Fruit fly (Drosophila melanogaster) whole organism, embryonic: ENCODE results near the gene CG7320.
A peak's percentile ranks its signal among the peaks of the same experiment; 100 is the strongest.

Source experiments
- Adf1 ChIP-seq: fragments of 200-800 bp; sonication (Bioruptor generic); IDR thresholded peaks from 2 replicates; pipeline ENCODE4 v1.3.6; 2022; ENCODE audit warnings: missing biosample characterization, missing genetic modification characterization
- Aef1 ChIP-seq: fragments of 200-800 bp; sonication (Bioruptor generic); IDR thresholded peaks from 3 replicates; pipeline ENCODE4 v1.3.6; 2022; ENCODE audit warnings: missing biosample characterization, missing genetic modification characterization
- CG10147 ChIP-seq: fragments of 200-800 bp; sonication (Bioruptor generic); optimal IDR thresholded peaks from 2 replicates; lab custom pipeline; 2019; ENCODE audit warnings: missing biosample characterization, mild to moderate bottlenecking, missing genetic modification characterization, moderate library complexity
- CG10431 ChIP-seq: fragments of 200-800 bp; sonication (Bioruptor generic); optimal IDR thresholded peaks from 3 replicates; lab custom pipeline; 2018; ENCODE audit warnings: missing biosample characterization, mild to moderate bottlenecking, missing genetic modification characterization
- CG10565 ChIP-seq: fragments of 200-800 bp; sonication (Bioruptor generic); optimal IDR thresholded peaks from 3 replicates; lab custom pipeline; 2016; ENCODE audit warnings: missing biosample characterization, mild to moderate bottlenecking, missing genetic modification characterization
- CG12236 ChIP-seq: fragments of 200-800 bp; sonication (Bioruptor generic); optimal IDR thresholded peaks from 2 replicates; lab custom pipeline; 2016; ENCODE audit warnings: missing biosample characterization, missing genetic modification characterization
- CG13287 ChIP-seq: fragments of 200-800 bp; sonication (Bioruptor generic); IDR thresholded peaks from 2 replicates; pipeline ENCODE4 v1.3.6; 2022; ENCODE audit warnings: missing biosample characterization, missing genetic modification characterization; ENCODE audit not compliant: partially characterized antibody
- CG15073 ChIP-seq: fragments of 200-800 bp; sonication (Bioruptor generic); optimal IDR thresholded peaks from 2 replicates; lab custom pipeline; 2016; ENCODE audit warnings: missing biosample characterization, missing genetic modification characterization
- CG1529 ChIP-seq: fragments of 200-800 bp; sonication (Bioruptor generic); optimal IDR thresholded peaks from 3 replicates; lab custom pipeline; 2018; ENCODE audit warnings: missing biosample characterization, missing genetic modification characterization
- CG16815 ChIP-seq: fragments of 200-800 bp; sonication (Bioruptor generic); optimal IDR thresholded peaks from 3 replicates; lab custom pipeline; 2017; ENCODE audit warnings: missing biosample characterization, mild to moderate bottlenecking, missing genetic modification characterization
- CG17328 ChIP-seq: fragments of 200-800 bp; sonication (Bioruptor generic); IDR thresholded peaks from 2 replicates; pipeline ENCODE4 v1.3.6; 2022; ENCODE audit warnings: missing biosample characterization, missing genetic modification characterization
- CG1792 ChIP-seq: fragments of 200-800 bp; sonication (Bioruptor generic); optimal IDR thresholded peaks from 2 replicates; lab custom pipeline; 2016; ENCODE audit warnings: missing biosample characterization, missing genetic modification characterization
- CG2875 ChIP-seq: fragments of 200-800 bp; sonication (Bioruptor generic); optimal IDR thresholded peaks from 2 replicates; lab custom pipeline; 2017; ENCODE audit warnings: missing biosample characterization, mild to moderate bottlenecking, missing genetic modification characterization, missing genetic modification reagents
- CG30403 ChIP-seq: fragments of 200-800 bp; sonication (Bioruptor generic); optimal IDR thresholded peaks from 3 replicates; lab custom pipeline; 2016; ENCODE audit warnings: missing biosample characterization, missing genetic modification characterization
- CG34422 ChIP-seq: fragments of 200-800 bp; sonication (Bioruptor generic); IDR thresholded peaks from 3 replicates; pipeline ENCODE4 v1.3.6; 2022; ENCODE audit warnings: missing biosample characterization, missing genetic modification characterization
- CG4282 ChIP-seq: fragments of 200-800 bp; sonication (Bioruptor generic); optimal IDR thresholded peaks from 2 replicates; lab custom pipeline; 2016; ENCODE audit warnings: missing biosample characterization, missing genetic modification characterization
- CG4360 ChIP-seq: fragments of 200-800 bp; sonication (Bioruptor generic); IDR thresholded peaks from 2 replicates; pipeline ENCODE4 v1.3.6; 2022; ENCODE audit warnings: missing biosample characterization, missing genetic modification characterization
- CG4404 ChIP-seq: fragments of 200-800 bp; sonication (Bioruptor generic); IDR thresholded peaks from 2 replicates; pipeline ENCODE4 v1.3.6; 2022; ENCODE audit warnings: missing biosample characterization, missing genetic modification characterization
- CG7839 ChIP-seq: fragments of 200-800 bp; sonication (Bioruptor generic); optimal IDR thresholded peaks from 3 replicates; lab custom pipeline; 2018; ENCODE audit warnings: missing biosample characterization, mild to moderate bottlenecking, missing genetic modification characterization, moderate library complexity
- CG8290 ChIP-seq, 3 experiments: fragments of 200-800 bp; sonication (Bioruptor generic); optimal IDR thresholded peaks; 2 replicates each; lab custom pipeline; 2016 to 2019; ENCODE audit warnings: missing biosample characterization in 3 of 3, missing genetic modification characterization in 3 of 3, mild to moderate bottlenecking in 2 of 3, moderate library complexity in 1 of 3
- CG8388 ChIP-seq: fragments of 200-800 bp; sonication (Bioruptor generic); optimal IDR thresholded peaks from 2 replicates; lab custom pipeline; 2019; ENCODE audit warnings: missing biosample characterization, mild to moderate bottlenecking, missing genetic modification characterization, moderate library complexity
- CkIIα-i1 ChIP-seq: fragments of 200-800 bp; sonication (Bioruptor generic); IDR thresholded peaks from 2 replicates; pipeline ENCODE4 v1.3.6; 2022; ENCODE audit warnings: missing biosample characterization, missing genetic modification characterization
- Dek ChIP-seq: fragments of 200-800 bp; sonication (Bioruptor generic); optimal IDR thresholded peaks from 3 replicates; lab custom pipeline; 2019; ENCODE audit warnings: missing biosample characterization, mild to moderate bottlenecking, missing genetic modification characterization, moderate library complexity
- E2f1 ChIP-seq: fragments of 200-800 bp; sonication (Bioruptor generic); IDR thresholded peaks from 2 replicates; pipeline ENCODE4 v1.3.6; 2022; ENCODE audit warnings: missing biosample characterization, missing genetic modification characterization
- Eip74EF ChIP-seq, 2 experiments: fragments of 200-800 bp in 1 of 2; fragments of >200 bp in 1 of 2; sonication (Bioruptor generic) in 1 of 2; optimal IDR thresholded peaks; 2 replicates each; lab custom pipeline; 2017 to 2019; ENCODE audit warnings: missing biosample characterization in 2 of 2, missing genetic modification characterization in 2 of 2, mild to moderate bottlenecking in 1 of 2, moderate library complexity in 1 of 2
- Elba2 ChIP-seq: fragments of 200-800 bp; sonication (Bioruptor generic); optimal IDR thresholded peaks from 3 replicates; lab custom pipeline; 2016; ENCODE audit warnings: missing biosample characterization, missing genetic modification characterization
- HLH4C ChIP-seq: fragments of 200-800 bp; sonication (Bioruptor generic); IDR thresholded peaks from 3 replicates; pipeline ENCODE4 v1.3.6; 2022; ENCODE audit warnings: missing biosample characterization, missing genetic modification characterization; ENCODE audit not compliant: partially characterized antibody
- NK7.1 ChIP-seq: fragments of 200-800 bp; sonication (Bioruptor generic); optimal IDR thresholded peaks from 3 replicates; lab custom pipeline; 2016; ENCODE audit warnings: missing biosample characterization, missing genetic modification characterization
- Oli ChIP-seq: fragments of 200-800 bp; sonication (Bioruptor generic); optimal IDR thresholded peaks from 2 replicates; lab custom pipeline; 2018; ENCODE audit warnings: missing biosample characterization, mild to moderate bottlenecking, missing genetic modification characterization, moderate library complexity
- Sox100B ChIP-seq: fragments of 200-800 bp; sonication (Bioruptor generic); optimal IDR thresholded peaks from 3 replicates; lab custom pipeline; 2018; ENCODE audit warnings: missing biosample characterization, mild to moderate bottlenecking, missing genetic modification characterization
- Spps ChIP-seq: fragments of 200-800 bp; sonication (Bioruptor generic); optimal IDR thresholded peaks from 2 replicates; lab custom pipeline; 2018; ENCODE audit warnings: missing biosample characterization, mild to moderate bottlenecking, missing genetic modification characterization
- Xbp1 ChIP-seq: fragments of 200-800 bp; sonication (Bioruptor generic); optimal IDR thresholded peaks from 3 replicates; lab custom pipeline; 2016; ENCODE audit warnings: missing biosample characterization, mild to moderate bottlenecking, missing genetic modification characterization
- ab ChIP-seq: fragments of 200-800 bp; sonication (Bioruptor generic); optimal IDR thresholded peaks from 2 replicates; lab custom pipeline; 2016; ENCODE audit warnings: missing biosample characterization, missing genetic modification characterization
- ash1 ChIP-seq: fragments of 200-800 bp; sonication (Bioruptor generic); optimal IDR thresholded peaks from 2 replicates; lab custom pipeline; 2018; ENCODE audit warnings: missing biosample characterization, mild to moderate bottlenecking, missing genetic modification characterization
- bbx ChIP-seq: fragments of 200-800 bp; sonication (Bioruptor generic); IDR thresholded peaks from 2 replicates; pipeline ENCODE4 v1.3.6; 2022; ENCODE audit warnings: missing biosample characterization, missing genetic modification characterization; ENCODE audit not compliant: partially characterized antibody
- cas ChIP-seq: fragments of 200-800 bp; sonication (Bioruptor generic); IDR thresholded peaks from 2 replicates; pipeline ENCODE4 v1.3.6; 2022; ENCODE audit warnings: missing biosample characterization, missing genetic modification characterization
- chn ChIP-seq: fragments of 200-800 bp; sonication (Bioruptor generic); optimal IDR thresholded peaks from 2 replicates; lab custom pipeline; 2016; ENCODE audit warnings: missing biosample characterization, missing genetic modification characterization
- dati ChIP-seq: fragments of 200-800 bp; sonication (Bioruptor generic); IDR thresholded peaks from 2 replicates; pipeline ENCODE4 v1.3.6; 2022; ENCODE audit warnings: missing biosample characterization, missing genetic modification characterization
- dmrt11E ChIP-seq: fragments of 200-800 bp; sonication (Bioruptor generic); optimal IDR thresholded peaks from 3 replicates; lab custom pipeline; 2018; ENCODE audit warnings: missing biosample characterization, mild to moderate bottlenecking, missing genetic modification characterization, moderate library complexity
- ewg ChIP-seq: fragments of 200-800 bp; sonication (Bioruptor generic); optimal IDR thresholded peaks from 3 replicates; lab custom pipeline; 2017; ENCODE audit warnings: mild to moderate bottlenecking, missing biosample characterization, missing genetic modification reagents, missing genetic modification characterization
- fd96Cb ChIP-seq: fragments of 200-800 bp; sonication (Bioruptor generic); optimal IDR thresholded peaks from 2 replicates; lab custom pipeline; 2018; ENCODE audit warnings: missing biosample characterization, mild to moderate bottlenecking, missing genetic modification characterization, moderate library complexity
- fu2 ChIP-seq: fragments of 200-800 bp; sonication (Bioruptor generic); optimal IDR thresholded peaks from 2 replicates; lab custom pipeline; 2016; ENCODE audit warnings: missing biosample characterization, missing genetic modification characterization
- kah ChIP-seq: fragments of 200-800 bp; sonication (Bioruptor generic); optimal IDR thresholded peaks from 2 replicates; lab custom pipeline; 2018; ENCODE audit warnings: missing biosample characterization, mild to moderate bottlenecking, missing genetic modification characterization
- oc ChIP-seq: fragments of 200-800 bp; sonication (Bioruptor generic); optimal IDR thresholded peaks from 2 replicates; lab custom pipeline; 2018; ENCODE audit warnings: missing biosample characterization, mild to moderate bottlenecking, missing genetic modification characterization, moderate library complexity
- pita ChIP-seq: fragments of 200-800 bp; sonication (Bioruptor generic); optimal IDR thresholded peaks from 2 replicates; lab custom pipeline; 2017; ENCODE audit warnings: missing biosample characterization, mild to moderate bottlenecking, missing genetic modification characterization
- ranshi ChIP-seq: fragments of 200-800 bp; sonication (Bioruptor generic); IDR thresholded peaks from 2 replicates; pipeline ENCODE4 v1.3.6; 2022; ENCODE audit warnings: missing biosample characterization, missing genetic modification characterization
- seq ChIP-seq: fragments of 200-800 bp; sonication (Bioruptor generic); IDR thresholded peaks from 2 replicates; pipeline ENCODE4 v1.3.6; 2022; ENCODE audit warnings: missing biosample characterization, missing genetic modification characterization
- slp2 ChIP-seq: fragments of 200-800 bp; sonication (Bioruptor generic); optimal IDR thresholded peaks from 2 replicates; lab custom pipeline; 2016; ENCODE audit warnings: missing biosample characterization, missing genetic modification characterization
- toy ChIP-seq: fragments of 200-800 bp; sonication (Bioruptor generic); IDR thresholded peaks from 2 replicates; pipeline ENCODE4 v1.3.6; 2022; ENCODE audit warnings: missing biosample characterization, missing genetic modification characterization
- unpg ChIP-seq: fragments of 200-800 bp; sonication (Bioruptor generic); optimal IDR thresholded peaks from 3 replicates; lab custom pipeline; 2018; ENCODE audit warnings: missing biosample characterization, mild to moderate bottlenecking, missing genetic modification characterization, moderate library complexity
- wor ChIP-seq: fragments of 200-800 bp; sonication (Bioruptor generic); IDR thresholded peaks from 2 replicates; pipeline ENCODE4 v1.3.6; 2022; ENCODE audit warnings: missing biosample characterization, missing genetic modification characterization

The CG7320 gene

dm6 chr3L:18223437-18223836, 22.1 kb downstream of the CG7320 start (continued):
- TF ChIP-seq Dek (tag; lab: Kevin White, UChicago) (no peak), E2f1 (GFP tag; lab: Robert Waterston, UW) (no peak), Oli (tag; lab: Kevin White, UChicago) (peak; percentile 35), ranshi (GFP tag; lab: Robert Waterston, UW) (no peak; the same call in 1 of the 2 replicates), dmrt11E (tag; lab: Kevin White, UChicago) (peak; percentile 83), oc (tag; lab: Kevin White, UChicago) (no peak), CG2875 (GFP tag; lab: Kevin White, UChicago) (no peak), CG17328 (GFP tag; lab: Robert Waterston, UW) (peak; percentile 46; the same call in 1 of the 2 replicates), cas (GFP tag; lab: Robert Waterston, UW) (no peak), toy (GFP tag; lab: Robert Waterston, UW) (no peak), CG1792 (no peak), CG30403 (GFP tag; lab: Kevin White, UChicago) (no peak), CG8388 (GFP tag; lab: Kevin White, UChicago) (peak; percentile 51), CG13287 (GFP tag; lab: Robert Waterston, UW) (no peak), Sox100B (GFP tag; lab: Kevin White, UChicago) (peak; percentile 12), pita (GFP tag; lab: Kevin White, UChicago) (no peak), kah (GFP tag; lab: Kevin White, UChicago) (no peak), CG10565 (GFP tag; lab: Kevin White, UChicago) (no peak), CG8290 (GFP tag; optimal IDR thresholded peaks at IDR 0.05; lab: Kevin White, UChicago) (no peak), CG8290 (tag; optimal IDR thresholded peaks at IDR 0.05; lab: Kevin White, UChicago) (no peak), CG10147 (GFP tag; lab: Kevin White, UChicago) (no peak), CG15073 (GFP tag; lab: Kevin White, UChicago) (no peak), NK7.1 (GFP tag; lab: Kevin White, UChicago) (no peak), ewg (GFP tag; lab: Kevin White, UChicago) (peak; percentile 4), chn (GFP tag; lab: Kevin White, UChicago) (no peak), slp2 (no peak), CG1529 (GFP tag; lab: Kevin White, UChicago) (no peak), fu2 (GFP tag; lab: Kevin White, UChicago) (no peak), fd96Cb (tag; lab: Kevin White, UChicago) (peak; percentile 38), Eip74EF (GFP tag; optimal IDR thresholded peaks at IDR 0.05; lab: Kevin White, UChicago) (no peak), bbx (GFP tag; lab: Robert Waterston, UW) (no peak), CG4404 (GFP tag; lab: Robert Waterston, UW) (peak; percentile 62), Spps (tag; lab: Kevin White, UChicago) (peak; percentile 1), seq (GFP tag; lab: Robert Waterston, UW) (no peak), CG12236 (GFP tag; lab: Kevin White, UChicago) (no peak), HLH4C (GFP tag; lab: Robert Waterston, UW) (no peak), CG4360 (GFP tag; lab: Robert Waterston, UW) (no peak), Aef1 (GFP tag; lab: Robert Waterston, UW) (no peak), unpg (GFP tag; lab: Kevin White, UChicago) (peak; percentile 50), CG16815 (GFP tag; lab: Kevin White, UChicago) (peak; percentile 24), Xbp1 (GFP tag; lab: Kevin White, UChicago) (no peak), dati (GFP tag; lab: Robert Waterston, UW) (no peak), CkIIα-i1 (GFP tag; lab: Robert Waterston, UW) (no peak), ab (GFP tag; lab: Kevin White, UChicago) (no peak), wor (GFP tag; lab: Robert Waterston, UW) (no peak), CG7839 (tag; lab: Kevin White, UChicago) (peak; percentile 43), CG34422 (GFP tag; lab: Robert Waterston, UW) (no peak), ash1 (no peak), CG10431 (no peak), Adf1 (GFP tag; lab: Robert Waterston, UW) (no peak), CG4282 (GFP tag; lab: Kevin White, UChicago) (no peak), Elba2 (GFP tag; lab: Kevin White, UChicago) (no peak)
